Fruit fly (Drosophila melanogaster): ENCODE results near the gene CG34030.

DNA sequence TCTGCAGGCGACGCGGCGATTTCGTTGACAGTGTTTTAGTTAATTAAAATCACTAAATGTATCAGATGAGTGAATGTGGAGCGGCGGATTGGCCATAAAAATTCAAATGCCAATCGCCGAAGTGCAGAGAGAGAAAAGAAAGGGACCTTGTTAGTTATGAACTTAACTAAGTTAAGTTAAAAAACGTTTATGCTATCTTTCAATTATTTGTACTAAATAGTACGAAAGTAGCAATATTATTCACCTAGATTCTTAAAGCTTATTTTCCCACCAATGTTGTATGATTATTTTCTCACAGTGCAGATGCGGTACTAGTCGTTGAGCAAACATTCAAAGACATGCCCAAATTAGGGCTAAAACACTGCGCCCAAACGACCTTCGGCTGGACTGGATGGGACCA is 15.7 kb upstream of the CG34030 start:
- no peak for TF ChIP-seq CG1620 (GFP tag; optimal IDR thresholded peaks at IDR 0.05)
- TF ChIP-seq CG12768 (GFP tag; optimal IDR thresholded peaks at IDR 0.05): no peak
- no peak for TF ChIP-seq CG7101 (tag; optimal IDR thresholded peaks at IDR 0.05)
- TF ChIP-seq cnc (optimal IDR thresholded peaks at IDR 0.05): no peak
- no peak for TF ChIP-seq CG33017 (tag; optimal IDR thresholded peaks at IDR 0.05)
- TF ChIP-seq Hr96 (GFP tag; optimal IDR thresholded peaks at IDR 0.05): no peak
- no peak for TF ChIP-seq CG11617 (GFP tag; optimal IDR thresholded peaks at IDR 0.05)
- no peak for TF ChIP-seq CG14711 (tag; optimal IDR thresholded peaks at IDR 0.05)
